Worm (Caenorhabditis elegans): ENCODE results near the gene F58F12.3.

DNA sequence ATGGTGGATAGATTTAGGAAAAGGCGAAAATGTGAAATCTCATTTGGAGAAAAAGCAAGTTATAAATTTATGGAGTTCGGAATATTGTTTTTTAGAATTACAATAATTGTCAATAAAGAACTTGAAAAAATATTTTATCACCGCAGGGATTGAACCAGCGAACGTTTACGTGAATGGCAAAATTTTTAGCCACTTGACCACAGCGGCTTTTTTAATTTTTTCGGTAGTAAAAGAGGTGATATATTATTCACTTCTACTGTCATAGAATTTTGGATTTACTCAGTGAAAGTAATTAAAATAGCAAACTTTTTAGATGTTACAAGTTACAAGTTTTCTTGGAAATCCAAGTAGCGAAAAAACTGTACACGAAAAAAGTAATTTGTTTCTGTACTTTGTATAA lies 32.9 kb downstream of the F58F12.3 start:
- TF ChIP-seq ama-1 (optimal IDR thresholded peaks at IDR 0.05), result no peak
- no peak for TF ChIP-seq hnd-1 (tag; optimal IDR thresholded peaks at IDR 0.05)
- no peak for TF ChIP-seq tra-4 (tag; optimal IDR thresholded peaks at IDR 0.05)
- no peak for TF ChIP-seq hmg-4 (GFP tag; optimal IDR thresholded peaks at IDR 0.05)
- no peak for TF ChIP-seq ceh-13 (GFP tag; optimal IDR thresholded peaks at IDR 0.05)
- TF ChIP-seq B0310.2 (tag; optimal IDR thresholded peaks at IDR 0.05), result no peak
- TF ChIP-seq ets-7 (tag; optimal IDR thresholded peaks at IDR 0.05), result no peak

Data from whole organism, early embryonic.